Worm (Caenorhabditis elegans) whole organism, L2 larva: ENCODE results near the gene ZK673.11.

Experiments
- C34F6.9 ChIP-seq: fragments of 150-350 bp; optimal IDR thresholded peaks from 2 replicates; lab custom pipeline; 2014; ENCODE audit warnings: missing biosample characterization, missing genetic modification characterization
- F13H6.1 ChIP-seq: sonication (generic microtip); optimal IDR thresholded peaks from 2 replicates; lab custom pipeline; 2016; ENCODE audit warnings: missing genetic modification characterization, missing compliant biosample characterization
- R02D3.7 ChIP-seq: fragments of 150-350 bp; optimal IDR thresholded peaks from 2 replicates; lab custom pipeline; 2014; ENCODE audit warnings: missing biosample characterization, missing genetic modification characterization
- Y55F3AM.14 ChIP-seq: fragments of 200-800 bp; sonication (Bioruptor generic); optimal IDR thresholded peaks from 2 replicates; lab custom pipeline; 2018; ENCODE audit warnings: mild to moderate bottlenecking, missing genetic modification characterization, missing compliant biosample characterization
- alr-1 ChIP-seq: fragments of 150-350 bp; optimal IDR thresholded peaks from 2 replicates; lab custom pipeline; 2014; ENCODE audit warnings: missing biosample characterization, missing genetic modification characterization
- ama-1 ChIP-seq: fragments of 150-350 bp; optimal IDR thresholded peaks from 2 replicates; lab custom pipeline; 2018; ENCODE audit warnings: inconsistent platforms
- blmp-1 ChIP-seq: sonication (generic microtip); optimal IDR thresholded peaks from 2 replicates; lab custom pipeline; 2017; ENCODE audit warnings: missing genetic modification characterization, mild to moderate bottlenecking, missing compliant biosample characterization, antibody characterized with exemption, moderate library complexity; ENCODE audit not compliant: insufficient read depth
- ceh-16 ChIP-seq: fragments of 150-350 bp; optimal IDR thresholded peaks from 2 replicates; lab custom pipeline; 2014; ENCODE audit warnings: missing biosample characterization, missing genetic modification characterization
- ceh-82 ChIP-seq: fragments of 150-350 bp; optimal IDR thresholded peaks from 2 replicates; lab custom pipeline; 2014; ENCODE audit warnings: missing biosample characterization, missing genetic modification characterization
- crh-2 ChIP-seq: sonication (generic microtip); optimal IDR thresholded peaks from 2 replicates; lab custom pipeline; 2017; ENCODE audit warnings: missing biosample characterization, missing genetic modification characterization
- egl-27 ChIP-seq: sonication (generic microtip); optimal IDR thresholded peaks from 3 replicates; lab custom pipeline; 2017; ENCODE audit warnings: missing biosample characterization, missing genetic modification reagents, missing genetic modification characterization
- elt-3 ChIP-seq: sonication (generic microtip); optimal IDR thresholded peaks from 2 replicates; lab custom pipeline; 2017; ENCODE audit warnings: missing biosample characterization, missing genetic modification characterization
- gmeb-1 ChIP-seq: fragments of 150-350 bp; optimal IDR thresholded peaks from 2 replicates; lab custom pipeline; 2014; ENCODE audit warnings: missing biosample characterization, missing genetic modification characterization
- lin-11 ChIP-seq: fragments of 150-350 bp; sonication (generic microtip); optimal IDR thresholded peaks from 2 replicates; lab custom pipeline; 2014; ENCODE audit warnings: missing biosample characterization, missing genetic modification characterization, inconsistent platforms, mixed read lengths
- lin-13 ChIP-seq: fragments of 150-350 bp; optimal IDR thresholded peaks from 2 replicates; lab custom pipeline; 2014; ENCODE audit warnings: missing biosample characterization, missing genetic modification reagents, missing genetic modification characterization
- lin-39 ChIP-seq: fragments of 150-350 bp; optimal IDR thresholded peaks from 2 replicates; lab custom pipeline; 2014; ENCODE audit warnings: missing biosample characterization, missing genetic modification reagents, missing genetic modification characterization
- lsy-2 ChIP-seq, 2 experiments: fragments of 150-350 bp in 1 of 2; sonication (generic microtip) in 1 of 2; optimal IDR thresholded peaks; 2 replicates each; lab custom pipeline; 2014 to 2017; ENCODE audit warnings: missing biosample characterization in 2 of 2, missing genetic modification characterization in 2 of 2
- mab-5 ChIP-seq: fragments of 150-350 bp; optimal IDR thresholded peaks from 2 replicates; lab custom pipeline; 2014; ENCODE audit warnings: missing biosample characterization, missing genetic modification characterization
- mbf-1 ChIP-seq: sonication (generic microtip); optimal IDR thresholded peaks from 2 replicates; lab custom pipeline; 2017; ENCODE audit warnings: missing biosample characterization, missing genetic modification characterization
- mdl-1 ChIP-seq, 2 experiments: fragments of 150-350 bp in 1 of 2; sonication (generic microtip) in 1 of 2; optimal IDR thresholded peaks; 2 replicates each; lab custom pipeline; 2017; ENCODE audit warnings: missing biosample characterization in 2 of 2, missing genetic modification characterization in 2 of 2
- nhr-10 ChIP-seq: sonication (generic microtip); optimal IDR thresholded peaks from 2 replicates; lab custom pipeline; 2017; ENCODE audit warnings: missing biosample characterization, missing genetic modification characterization
- nhr-11 ChIP-seq: fragments of 150-350 bp; optimal IDR thresholded peaks from 2 replicates; lab custom pipeline; 2014; ENCODE audit warnings: missing biosample characterization, missing genetic modification characterization
- nhr-12 ChIP-seq: fragments of 150-350 bp; optimal IDR thresholded peaks from 2 replicates; lab custom pipeline; 2014; ENCODE audit warnings: missing biosample characterization, missing genetic modification characterization
- nhr-129 ChIP-seq: fragments of 150-350 bp; optimal IDR thresholded peaks from 2 replicates; lab custom pipeline; 2014; ENCODE audit warnings: missing biosample characterization, missing genetic modification characterization
- nhr-21 ChIP-seq: fragments of 150-350 bp; optimal IDR thresholded peaks from 2 replicates; lab custom pipeline; 2014; ENCODE audit warnings: missing biosample characterization, missing genetic modification characterization
- nhr-237 ChIP-seq: fragments of 150-350 bp; optimal IDR thresholded peaks from 2 replicates; lab custom pipeline; 2014; ENCODE audit warnings: missing biosample characterization, missing genetic modification characterization
- nhr-25 ChIP-seq: fragments of 150-350 bp; sonication (generic microtip); optimal IDR thresholded peaks from 3 replicates; lab custom pipeline; 2014; ENCODE audit warnings: missing biosample characterization, missing genetic modification characterization
- peb-1 ChIP-seq: fragments of 150-350 bp; optimal IDR thresholded peaks from 2 replicates; lab custom pipeline; 2014; ENCODE audit warnings: missing biosample characterization, missing genetic modification characterization
- sem-4 ChIP-seq: fragments of 150-350 bp; optimal IDR thresholded peaks from 2 replicates; lab custom pipeline; 2014; ENCODE audit warnings: missing biosample characterization, missing genetic modification reagents, missing genetic modification characterization
- skn-1 ChIP-seq: sonication (generic microtip); optimal IDR thresholded peaks from 2 replicates; lab custom pipeline; 2017; ENCODE audit warnings: missing biosample characterization, missing genetic modification characterization
- sma-3 ChIP-seq: sonication (generic microtip); optimal IDR thresholded peaks from 2 replicates; lab custom pipeline; 2016; ENCODE audit warnings: missing genetic modification reagents, missing genetic modification characterization, missing compliant biosample characterization
- sma-9 ChIP-seq, 2 experiments: fragments of 150-350 bp in 1 of 2; sonication (generic microtip) in 1 of 2; optimal IDR thresholded peaks; 2 replicates each; lab custom pipeline; 2014 to 2016; ENCODE audit warnings: missing genetic modification characterization in 2 of 2, mild to moderate bottlenecking in 1 of 2, missing biosample characterization in 1 of 2, missing compliant biosample characterization in 1 of 2, missing genetic modification reagents in 1 of 2, moderate library complexity in 1 of 2
- snpc-4 ChIP-seq: fragments of 150-350 bp; optimal IDR thresholded peaks from 2 replicates; lab custom pipeline; 2014; ENCODE audit warnings: missing biosample characterization, missing genetic modification characterization
- unc-39 ChIP-seq: fragments of 150-350 bp; optimal IDR thresholded peaks from 2 replicates; lab custom pipeline; 2014; ENCODE audit warnings: missing biosample characterization, missing genetic modification characterization
- unc-55 ChIP-seq: fragments of 150-350 bp; sonication (generic microtip); optimal IDR thresholded peaks from 3 replicates; lab custom pipeline; 2014; ENCODE audit warnings: missing biosample characterization, missing genetic modification reagents, missing genetic modification characterization
- unc-62 ChIP-seq: fragments of 150-350 bp; optimal IDR thresholded peaks from 2 replicates; lab custom pipeline; 2014; ENCODE audit warnings: missing biosample characterization, missing genetic modification reagents, missing genetic modification characterization
- ztf-1 ChIP-seq: fragments of 200-800 bp; sonication (Bioruptor generic); conservative IDR thresholded peaks from 2 replicates; pipeline ENCODE4 v1.3.6; 2022; ENCODE audit warnings: missing genetic modification characterization, missing compliant biosample characterization
- ztf-4 ChIP-seq: fragments of 150-350 bp; optimal IDR thresholded peaks from 2 replicates; lab custom pipeline; 2014; ENCODE audit warnings: missing biosample characterization, missing genetic modification characterization

Gene ZK673.11

DNA sequence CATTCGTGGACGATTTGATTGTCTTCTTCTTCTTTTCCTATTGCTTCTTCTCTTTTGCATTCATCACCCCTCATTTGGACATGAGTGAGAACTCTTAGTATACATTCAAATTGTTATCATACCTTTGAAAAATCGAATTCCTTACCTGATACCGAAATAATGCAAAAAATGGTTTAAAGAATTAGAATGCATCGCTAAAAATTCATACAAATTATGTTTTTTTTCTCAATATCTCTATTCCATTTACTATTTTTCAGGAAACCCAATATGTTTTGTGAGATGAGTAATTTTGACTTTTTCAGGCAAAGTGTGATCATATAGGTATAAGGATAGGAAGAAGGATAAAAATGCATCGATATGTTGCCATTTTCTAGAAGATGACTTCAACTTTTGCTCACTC, at the start of gene ZK673.11:
Gene ZK673.11 (plus strand): TSS at position 301 of the 400 bp plus-strand sequence.
- TF ChIP-seq sem-4 (no peak), crh-2 (tag; lab: Kevin White, UChicago) (no peak), skn-1 (tag; lab: Kevin White, UChicago) (no peak), elt-3 (no peak), nhr-21 (tag; lab: Kevin White, UChicago) (no peak), mdl-1 (tag; optimal IDR thresholded peaks at IDR 0.05; lab: Kevin White, UChicago) (no peak), mbf-1 (tag; lab: Kevin White, UChicago) (no peak)
- TF ChIP-seq, all 48 proteins: peak for 0

DNA sequence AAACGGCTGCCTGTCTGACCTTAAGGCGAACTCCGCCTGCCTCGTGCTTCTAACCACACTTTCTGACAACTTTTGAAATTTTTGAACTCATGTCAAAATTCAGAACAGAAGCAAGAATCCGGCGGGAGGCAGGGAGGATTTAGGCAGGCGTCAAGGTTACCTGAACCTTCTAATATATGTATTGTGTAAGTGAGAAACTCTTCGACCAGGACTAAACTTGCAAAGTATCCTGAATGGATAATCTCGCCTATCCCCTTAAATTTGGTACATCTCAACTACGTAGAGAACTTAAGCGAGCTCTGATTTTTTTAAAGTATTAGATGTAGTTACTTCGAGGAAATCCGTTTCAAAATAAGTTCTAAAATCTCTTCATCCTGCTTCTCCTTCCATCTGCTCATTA, 46.1 kb upstream of the ZK673.11 start, which contains the start of gene E04D5.5:
Gene E04D5.5 (plus strand): TSS at position 301 of the 400 bp plus-strand sequence.
- TF ChIP-seq nhr-237 (tag; lab: Kevin White, UChicago), result no peak
- no peak for TF ChIP-seq sma-3
- no peak for TF ChIP-seq nhr-21 (tag; lab: Kevin White, UChicago)
- TF ChIP-seq, all 48 proteins: peak for 0

DNA sequence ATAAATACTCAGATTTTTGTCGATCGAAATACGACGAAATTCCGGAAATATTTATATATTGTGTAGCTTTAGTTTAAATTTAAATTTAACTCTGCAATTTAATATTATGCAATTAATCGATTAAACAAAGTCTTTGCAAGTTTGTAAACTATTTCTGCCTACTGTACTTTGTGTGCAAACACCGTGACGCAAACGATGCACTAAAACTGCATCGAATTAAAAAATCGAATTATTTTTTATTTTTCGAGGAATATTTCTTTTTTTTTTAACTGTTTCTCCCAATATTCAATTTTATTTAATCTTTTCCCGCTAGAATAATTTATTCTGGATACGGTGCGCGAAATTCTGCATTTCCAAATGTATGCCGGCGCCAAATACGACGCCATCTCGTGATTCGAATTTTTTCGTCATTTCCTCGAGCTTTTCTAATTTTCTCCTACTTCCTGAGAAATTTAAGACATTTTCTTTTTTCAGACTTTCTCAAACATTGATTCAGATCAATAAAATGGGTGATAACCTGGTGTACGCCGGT, 40.7 kb upstream of the ZK673.11 start, which contains the start of gene eif-2A:
Gene eif-2A (plus strand): TSS at position 469 of the 532 bp plus-strand sequence.
- TF ChIP-seq nhr-21 (tag; lab: Kevin White, UChicago), result no peak
- no peak for TF ChIP-seq mab-5 (tag; lab: Kevin White, UChicago)
- TF ChIP-seq R02D3.7 (tag; lab: Kevin White, UChicago), result no peak
- no peak for TF ChIP-seq ceh-16
- TF ChIP-seq ama-1 (lab: Kevin White, UChicago), result no peak
- no peak for TF ChIP-seq nhr-12 (tag; lab: Kevin White, UChicago)
- TF ChIP-seq mdl-1 (tag; optimal IDR thresholded peaks at IDR 0.05; lab: Kevin White, UChicago), result no peak
- TF ChIP-seq blmp-1 (tag; lab: Kevin White, UChicago), result no peak
- TF ChIP-seq ceh-82 (tag; lab: Kevin White, UChicago), result no peak
- no peak for TF ChIP-seq nhr-10
- TF ChIP-seq Y55F3AM.14 (GFP tag; lab: Kevin White, UChicago), result no peak
- TF ChIP-seq sma-3, result no peak
- no peak for TF ChIP-seq elt-3
- no peak for TF ChIP-seq lin-39 (tag; lab: Kevin White, UChicago)
- no peak for TF ChIP-seq unc-39 (tag; lab: Kevin White, UChicago)
- TF ChIP-seq nhr-25 (tag; lab: Kevin White, UChicago), result no peak
- TF ChIP-seq snpc-4 (tag; lab: Kevin White, UChicago), result no peak
- no peak for TF ChIP-seq F13H6.1
- no peak for TF ChIP-seq peb-1 (tag; lab: Kevin White, UChicago)
- peak; percentile 16 for TF ChIP-seq lin-13
- TF ChIP-seq lin-11 (tag; lab: Kevin White, UChicago), result no peak
- no peak for TF ChIP-seq nhr-11 (tag; lab: Kevin White, UChicago)
- peak; percentile 28 to 93 for TF ChIP-seq lsy-2 (tag; optimal IDR thresholded peaks at IDR 0.05; lab: Kevin White, UChicago)
- TF ChIP-seq unc-55 (GFP tag; lab: Kevin White, UChicago), result peak; percentile 27
- TF ChIP-seq sma-9 (GFP tag; optimal IDR thresholded peaks at IDR 0.05; lab: Kevin White, UChicago), result no peak
- no peak for TF ChIP-seq sma-9 (tag; optimal IDR thresholded peaks at IDR 0.05; lab: Kevin White, UChicago)
- no peak for TF ChIP-seq mbf-1 (tag; lab: Kevin White, UChicago)
- peak; percentile 20 for TF ChIP-seq gmeb-1 (tag; lab: Kevin White, UChicago)
- TF ChIP-seq ztf-1 (GFP tag; lab: Robert Waterston, UW), result no peak
- TF ChIP-seq alr-1 (tag; lab: Kevin White, UChicago), result no peak
- TF ChIP-seq egl-27 (tag; lab: Kevin White, UChicago), result no peak
- no peak for TF ChIP-seq nhr-129 (tag; lab: Kevin White, UChicago)
- peak; percentile 16 for TF ChIP-seq C34F6.9 (tag; lab: Kevin White, UChicago)
- no peak for TF ChIP-seq unc-62
- TF ChIP-seq ztf-4 (tag; lab: Kevin White, UChicago), result no peak
- TF ChIP-seq crh-2 (tag; lab: Kevin White, UChicago), result no peak
